Worm (Caenorhabditis elegans) whole organism, late embryonic: ENCODE results near the gene E02H1.6.

Source experiments
- ama-1 ChIP-seq: fragments of 150-350 bp; optimal IDR thresholded peaks from 2 replicates; lab custom pipeline; 2014
- elt-4 ChIP-seq: sonication (generic microtip); optimal IDR thresholded peaks from 2 replicates; lab custom pipeline; 2016; ENCODE audit warnings: missing genetic modification characterization, missing compliant biosample characterization
- hlh-6 ChIP-seq: sonication (generic microtip); optimal IDR thresholded peaks from 2 replicates; lab custom pipeline; 2016; ENCODE audit warnings: missing genotype, missing genetic modification characterization, missing compliant biosample characterization
- nfya-1 ChIP-seq: sonication (generic microtip); optimal IDR thresholded peaks from 2 replicates; lab custom pipeline; 2017; ENCODE audit warnings: missing genetic modification characterization, mild to moderate bottlenecking, missing compliant biosample characterization, antibody characterized with exemption, moderate library complexity
- nhr-11 ChIP-seq: fragments of 150-350 bp; optimal IDR thresholded peaks from 2 replicates; lab custom pipeline; 2014; ENCODE audit warnings: missing biosample characterization, missing genetic modification characterization
- pha-4 ChIP-seq: fragments of 150-350 bp; optimal IDR thresholded peaks from 2 replicates; lab custom pipeline; 2018; ENCODE audit warnings: missing biosample characterization, missing genetic modification reagents, missing genetic modification characterization
- sdc-2 ChIP-seq: sonication (generic microtip); optimal IDR thresholded peaks from 2 replicates; lab custom pipeline; 2016; ENCODE audit warnings: missing genotype, missing genetic modification characterization, missing compliant biosample characterization
- sox-4 ChIP-seq: sonication (generic microtip); optimal IDR thresholded peaks from 2 replicates; lab custom pipeline; 2017; ENCODE audit warnings: mild to moderate bottlenecking, missing genetic modification characterization, inconsistent platforms, missing compliant biosample characterization
- unc-42 ChIP-seq: sonication (generic microtip); optimal IDR thresholded peaks from 2 replicates; lab custom pipeline; 2016; ENCODE audit warnings: missing genotype, missing genetic modification characterization, missing compliant biosample characterization
- zip-5 ChIP-seq: sonication (generic microtip); optimal IDR thresholded peaks from 2 replicates; lab custom pipeline; 2016; ENCODE audit warnings: missing genetic modification characterization, missing compliant biosample characterization

DNA sequence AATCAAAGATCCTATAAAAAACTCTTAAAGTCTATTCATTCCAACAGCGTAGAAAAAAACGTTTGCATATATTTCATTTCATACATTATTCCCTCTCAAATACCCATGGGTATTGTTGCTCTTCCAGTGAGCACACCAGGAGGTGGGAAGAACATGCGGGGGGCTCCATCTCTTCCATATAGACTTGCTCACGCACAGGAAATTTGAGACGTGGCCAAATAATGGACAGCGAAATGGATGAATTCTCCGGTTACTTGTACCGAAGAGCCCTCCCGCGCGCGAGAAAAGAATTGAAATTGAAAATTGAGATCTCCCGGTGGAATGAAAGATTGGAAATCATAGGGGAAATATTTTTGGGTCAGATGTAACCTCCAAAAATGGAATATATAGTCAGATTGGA is 18.9 kb upstream of the E02H1.6 start:
- TF ChIP-seq nfya-1 (tag; lab: Kevin White, UChicago): no peak
- TF ChIP-seq unc-42 (tag; lab: Kevin White, UChicago): no peak
- TF ChIP-seq zip-5 (tag; lab: Kevin White, UChicago): no peak
- TF ChIP-seq elt-4: no peak
- TF ChIP-seq sox-4 (tag; lab: Kevin White, UChicago): no peak
- TF ChIP-seq ama-1 (lab: Kevin White, UChicago): no peak
- no peak for TF ChIP-seq hlh-6 (tag; lab: Kevin White, UChicago)
- TF ChIP-seq pha-4 (tag; lab: Kevin White, UChicago): no peak
- no peak for TF ChIP-seq nhr-11 (tag; lab: Kevin White, UChicago)
- no peak for TF ChIP-seq sdc-2 (tag; lab: Kevin White, UChicago)
